Fruit fly (Drosophila melanogaster) whole organism, adult: ENCODE data around the gene CG10694.

ENCODE experiments used
- CG1620 ChIP-seq: fragments of 200-800 bp; sonication (Bioruptor generic); optimal IDR thresholded peaks from 2 replicates; lab custom pipeline; 2016; ENCODE audit warnings: missing biosample characterization, missing genetic modification characterization
- CG33017 ChIP-seq: fragments of 200-800 bp; sonication (Bioruptor generic); optimal IDR thresholded peaks from 2 replicates; lab custom pipeline; 2018; ENCODE audit warnings: missing biosample characterization, mild to moderate bottlenecking, missing genetic modification characterization, moderate library complexity
- CG7101 ChIP-seq: fragments of 200-800 bp; sonication (Bioruptor generic); optimal IDR thresholded peaks from 2 replicates; lab custom pipeline; 2018; ENCODE audit warnings: missing biosample characterization, mild to moderate bottlenecking, missing genetic modification characterization, moderate library complexity
- Clk ChIP-seq: fragments of 200-800 bp; sonication (Bioruptor generic); optimal IDR thresholded peaks from 2 replicates; lab custom pipeline; 2017; ENCODE audit warnings: missing biosample characterization, missing genetic modification characterization
- Hr96 ChIP-seq: fragments of 200-800 bp; sonication (Bioruptor generic); optimal IDR thresholded peaks from 2 replicates; lab custom pipeline; 2016; ENCODE audit warnings: missing biosample characterization, missing genetic modification characterization
- cic ChIP-seq: fragments of 200-800 bp; sonication (Bioruptor generic); optimal IDR thresholded peaks from 2 replicates; lab custom pipeline; 2017; ENCODE audit warnings: missing biosample characterization, mild to moderate bottlenecking, missing genetic modification characterization, moderate library complexity
- cnc ChIP-seq, 2 experiments: fragments of >200 bp; optimal IDR thresholded peaks; 2 replicates each; lab custom pipeline; 2017
- kay ChIP-seq: fragments of 200-800 bp; sonication (Bioruptor generic); peaks from one replicate; lab custom pipeline; 2016; ENCODE audit warnings: missing biosample characterization, missing genetic modification characterization, borderline replicate concordance
- pad ChIP-seq: fragments of 200-800 bp; sonication (Bioruptor generic); optimal IDR thresholded peaks from 3 replicates; lab custom pipeline; 2017; ENCODE audit warnings: missing biosample characterization, missing genetic modification characterization, mild to moderate bottlenecking, moderate library complexity, missing genetic modification reagents
- tj ChIP-seq: fragments of 200-800 bp; sonication (Bioruptor generic); optimal IDR thresholded peaks from 3 replicates; lab custom pipeline; 2017; ENCODE audit warnings: missing biosample characterization, mild to moderate bottlenecking, missing genetic modification characterization, moderate library complexity

DNA sequence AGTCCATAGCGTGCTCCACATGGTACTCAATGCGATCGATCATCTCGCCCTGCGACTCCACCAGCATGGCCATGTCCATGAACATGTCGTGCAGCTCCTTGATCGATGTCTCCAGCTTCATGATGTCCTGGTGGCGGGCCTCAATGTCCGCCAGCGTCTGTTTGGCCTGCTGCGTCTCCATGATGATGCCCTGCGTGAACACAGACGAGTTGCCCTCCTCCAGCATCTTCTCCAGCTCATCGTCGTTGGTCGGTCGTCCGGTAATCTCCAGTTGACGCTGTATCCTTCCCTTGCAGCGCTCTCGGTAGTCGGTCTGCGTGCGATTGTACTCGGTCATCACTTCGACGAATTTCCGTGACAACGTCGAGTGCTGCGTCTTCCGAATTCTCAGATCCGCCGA is 3.5 kb upstream of the CG10694 start:
- TF ChIP-seq CG33017 (tag; lab: Kevin White, UChicago) (no peak), CG1620 (no peak), cic (no peak), CG7101 (tag; lab: Kevin White, UChicago) (no peak), Hr96 (GFP tag; lab: Kevin White, UChicago) (no peak), kay (GFP tag; lab: Kevin White, UChicago) (no peak), Clk (GFP tag; lab: Kevin White, UChicago) (no peak), tj (GFP tag; lab: Kevin White, UChicago) (no peak), cnc (optimal IDR thresholded peaks at IDR 0.05; lab: Kevin White, UChicago) (no peak), pad (no peak)
